Fruit fly (Drosophila melanogaster): ENCODE measurements around the gene bru3.

DNA sequence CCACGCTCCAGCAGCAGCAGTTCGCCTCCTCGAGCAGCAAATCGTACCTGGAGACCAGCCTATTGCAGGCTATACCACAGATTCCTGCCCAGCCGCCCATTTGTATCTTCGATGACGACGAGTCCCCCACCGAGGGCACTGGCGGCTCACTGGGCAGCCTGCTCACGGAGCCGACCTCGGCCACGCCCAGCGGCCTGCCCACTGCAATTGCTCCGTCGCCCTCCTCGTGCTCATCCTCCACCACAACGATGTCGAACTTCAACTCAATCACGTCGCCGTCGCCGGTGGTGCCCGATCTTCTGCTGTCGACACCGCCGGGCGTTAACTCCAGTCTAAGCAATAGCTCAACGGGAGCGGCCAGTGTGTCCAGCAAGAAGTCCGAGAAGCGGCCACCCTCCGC lies 299.6 kb downstream of the bru3 start:
- no peak for TF ChIP-seq D1 (tag; optimal IDR thresholded peaks at IDR 0.05)
- no peak for TF ChIP-seq CG32121 (GFP tag; IDR thresholded peaks at IDR 0.05)
- no peak for TF ChIP-seq CG10348 (GFP tag; IDR thresholded peaks at IDR 0.05)
- TF ChIP-seq Pif1B (GFP tag; optimal IDR thresholded peaks at IDR 0.05): no peak
- TF ChIP-seq gl (tag; optimal IDR thresholded peaks at IDR 0.05): no peak

Measured in whole organism, pupa.